Fruit fly (Drosophila melanogaster): ENCODE measurements around the gene daed.
A peak's percentile ranks its signal among the peaks of the same experiment; 100 is the strongest.

- TF ChIP-seq Eip75B (GFP tag; optimal IDR thresholded peaks at IDR 0.05) (peak; percentile 84), OdsH (GFP tag; optimal IDR thresholded peaks at IDR 0.05) (peak; percentile 68), CG8319 (GFP tag; optimal IDR thresholded peaks at IDR 0.05) (peak; percentile 31), achi (GFP tag; optimal IDR thresholded peaks at IDR 0.05) (peak; percentile 67), Hr38 (GFP tag; optimal IDR thresholded peaks at IDR 0.05) (no peak), CG32006 (GFP tag; optimal IDR thresholded peaks at IDR 0.05) (peak; percentile 67), Blimp-1 (GFP tag; optimal IDR thresholded peaks at IDR 0.05) (peak; percentile 21), CG8632 (GFP tag; optimal IDR thresholded peaks at IDR 0.05) (peak; percentile 7), cyc (GFP tag; optimal IDR thresholded peaks at IDR 0.05) (peak; percentile 48), CG16779 (tag; optimal IDR thresholded peaks at IDR 0.05) (peak; percentile 65), pdm3 (GFP tag; optimal IDR thresholded peaks at IDR 0.05) (peak; percentile 69), CG10631 (GFP tag; optimal IDR thresholded peaks at IDR 0.05) (peak; percentile 74), Eip93F (GFP tag; optimal IDR thresholded peaks at IDR 0.05) (no peak)
These were observed 19.3 kb downstream of the daed start for dm6 chr2L:2196590-2197474.
